Fruit fly (Drosophila melanogaster) whole organism, embryonic: ENCODE measurements around the gene ZnT35C.

Experiments used
- ATbp ChIP-seq: fragments of 200-800 bp; sonication (Bioruptor generic); optimal IDR thresholded peaks from 2 replicates; lab custom pipeline; 2017; ENCODE audit warnings: missing biosample characterization, mild to moderate bottlenecking, missing genetic modification characterization, missing genetic modification reagents
- Ada2b ChIP-seq: fragments of 200-800 bp; sonication (Bioruptor generic); IDR thresholded peaks from 2 replicates; pipeline ENCODE4 v1.3.6; 2022; ENCODE audit warnings: missing biosample characterization, missing genetic modification characterization
- Atf6 ChIP-seq: fragments of 200-800 bp; sonication (Bioruptor generic); IDR thresholded peaks from 2 replicates; pipeline ENCODE4 v1.3.6; 2022; ENCODE audit warnings: missing biosample characterization, missing genetic modification characterization
- B-H1 ChIP-seq: fragments of 200-800 bp; sonication (Bioruptor generic); IDR thresholded peaks from 3 replicates; pipeline ENCODE4 v1.3.6; 2022; ENCODE audit warnings: missing biosample characterization, missing genetic modification characterization
- Bteb2 ChIP-seq: fragments of 200-800 bp; sonication (Bioruptor generic); optimal IDR thresholded peaks from 2 replicates; lab custom pipeline; 2016; ENCODE audit warnings: missing biosample characterization, missing genetic modification characterization
- CG10209 ChIP-seq: fragments of 200-800 bp; sonication (Bioruptor generic); optimal IDR thresholded peaks from 3 replicates; lab custom pipeline; 2017; ENCODE audit warnings: missing biosample characterization, mild to moderate bottlenecking, missing genetic modification characterization, missing genetic modification reagents
- CG10979 ChIP-seq: fragments of 200-800 bp; sonication (Bioruptor generic); optimal IDR thresholded peaks from 2 replicates; lab custom pipeline; 2018; ENCODE audit warnings: missing biosample characterization, mild to moderate bottlenecking, missing genetic modification characterization, moderate library complexity
- CG11696 ChIP-seq: fragments of 200-800 bp; sonication (Bioruptor generic); IDR thresholded peaks from 2 replicates; pipeline ENCODE4 v1.3.6; 2022; ENCODE audit warnings: missing biosample characterization, missing genetic modification characterization
- CG14441 ChIP-seq: fragments of 200-800 bp; sonication (Bioruptor generic); IDR thresholded peaks from 2 replicates; pipeline ENCODE4 v1.3.6; 2022; ENCODE audit warnings: missing biosample characterization, missing genetic modification characterization
- CG14667 ChIP-seq: fragments of 200-800 bp; sonication (Bioruptor generic); IDR thresholded peaks from 2 replicates; pipeline ENCODE4 v1.3.6; 2022; ENCODE audit warnings: missing biosample characterization, missing genetic modification characterization
- CG14860 ChIP-seq: fragments of 200-800 bp; sonication (Bioruptor generic); IDR thresholded peaks from 3 replicates; pipeline ENCODE4 v1.3.6; 2022; ENCODE audit warnings: missing biosample characterization, missing genetic modification characterization; ENCODE audit not compliant: partially characterized antibody
- CG1647 ChIP-seq: fragments of 200-800 bp; sonication (Bioruptor generic); optimal IDR thresholded peaks from 3 replicates; lab custom pipeline; 2016; ENCODE audit warnings: missing biosample characterization, missing genetic modification characterization
- CG16815 ChIP-seq: fragments of 200-800 bp; sonication (Bioruptor generic); optimal IDR thresholded peaks from 3 replicates; lab custom pipeline; 2017; ENCODE audit warnings: missing biosample characterization, mild to moderate bottlenecking, missing genetic modification characterization
- CG17186 ChIP-seq: fragments of 200-800 bp; sonication (Bioruptor generic); optimal IDR thresholded peaks from 3 replicates; lab custom pipeline; 2017; ENCODE audit warnings: missing biosample characterization, missing genetic modification reagents, missing genetic modification characterization
- CG17802 ChIP-seq: fragments of 200-800 bp; sonication (Bioruptor generic); optimal IDR thresholded peaks from 2 replicates; lab custom pipeline; 2018; ENCODE audit warnings: missing biosample characterization, mild to moderate bottlenecking, missing genetic modification characterization, moderate library complexity
- CG17829 ChIP-seq: fragments of 200-800 bp; optimal IDR thresholded peaks from 2 replicates; lab custom pipeline; 2019; ENCODE audit warnings: missing biosample characterization, mild to moderate bottlenecking, missing genetic modification characterization, moderate library complexity
- CG1792 ChIP-seq: fragments of 200-800 bp; sonication (Bioruptor generic); optimal IDR thresholded peaks from 2 replicates; lab custom pipeline; 2016; ENCODE audit warnings: missing biosample characterization, missing genetic modification characterization
- CG18476 ChIP-seq: fragments of 200-800 bp; sonication (Bioruptor generic); optimal IDR thresholded peaks from 2 replicates; lab custom pipeline; 2016; ENCODE audit warnings: missing biosample characterization, mild to moderate bottlenecking, missing genetic modification characterization
- CG2712 ChIP-seq: fragments of 200-800 bp; optimal IDR thresholded peaks from 3 replicates; lab custom pipeline; 2019; ENCODE audit warnings: missing biosample characterization, mild to moderate bottlenecking, missing genetic modification characterization, moderate library complexity
- CG32767 ChIP-seq: fragments of 200-800 bp; sonication (Bioruptor generic); IDR thresholded peaks from 2 replicates; pipeline ENCODE4 v1.3.6; 2022; ENCODE audit warnings: missing biosample characterization, missing genetic modification characterization
- CG3281 ChIP-seq: fragments of 200-800 bp; sonication (Bioruptor generic); optimal IDR thresholded peaks from 3 replicates; lab custom pipeline; 2017; ENCODE audit warnings: missing biosample characterization, mild to moderate bottlenecking, missing genetic modification characterization
- CG34224 ChIP-seq: fragments of 200-800 bp; sonication (Bioruptor generic); IDR thresholded peaks from 3 replicates; pipeline ENCODE4 v1.3.6; 2022; ENCODE audit warnings: missing biosample characterization, missing genetic modification characterization; ENCODE audit not compliant: partially characterized antibody
- CG34422 ChIP-seq: fragments of 200-800 bp; sonication (Bioruptor generic); IDR thresholded peaks from 3 replicates; pipeline ENCODE4 v1.3.6; 2022; ENCODE audit warnings: missing biosample characterization, missing genetic modification characterization
- CG5180 ChIP-seq: fragments of 200-800 bp; sonication (Bioruptor generic); optimal IDR thresholded peaks from 3 replicates; lab custom pipeline; 2017; ENCODE audit warnings: missing biosample characterization, missing genetic modification characterization, mild to moderate bottlenecking, moderate library complexity, missing genetic modification reagents
- CG6854 ChIP-seq: fragments of 200-800 bp; sonication (Bioruptor generic); optimal IDR thresholded peaks from 3 replicates; lab custom pipeline; 2017; ENCODE audit warnings: missing biosample characterization, mild to moderate bottlenecking, missing genetic modification characterization
- CG8765 ChIP-seq: fragments of 200-800 bp; sonication (Bioruptor generic); IDR thresholded peaks from 2 replicates; pipeline ENCODE4 v1.3.6; 2022; ENCODE audit warnings: missing biosample characterization, missing genetic modification characterization
- CG9727 ChIP-seq: fragments of 200-800 bp; sonication (Bioruptor generic); optimal IDR thresholded peaks from 3 replicates; lab custom pipeline; 2017; ENCODE audit warnings: missing biosample characterization, mild to moderate bottlenecking, missing genetic modification characterization
- Camta ChIP-seq: fragments of 200-800 bp; sonication (Bioruptor generic); optimal IDR thresholded peaks from 2 replicates; lab custom pipeline; 2016; ENCODE audit warnings: missing biosample characterization, missing genetic modification characterization
- Hr51 ChIP-seq, 2 experiments: fragments of 200-800 bp; sonication (Bioruptor generic); optimal IDR thresholded peaks; 2 replicates in 1 of 2; 3 replicates in 1 of 2; lab custom pipeline; 2016 to 2018; ENCODE audit warnings: missing biosample characterization in 2 of 2, missing genetic modification characterization in 2 of 2, mild to moderate bottlenecking in 1 of 2, moderate library complexity in 1 of 2
- MBD-R2 ChIP-seq: fragments of 200-800 bp; sonication (Bioruptor generic); IDR thresholded peaks from 2 replicates; pipeline ENCODE4 v1.3.6; 2022; ENCODE audit warnings: missing biosample characterization, missing genetic modification characterization
- MTF-1 ChIP-seq: fragments of 200-800 bp; sonication (Bioruptor generic); optimal IDR thresholded peaks from 2 replicates; lab custom pipeline; 2018; ENCODE audit warnings: missing biosample characterization, mild to moderate bottlenecking, missing genetic modification characterization, borderline replicate concordance
- Mad ChIP-seq: fragments of 200-800 bp; sonication (Bioruptor generic); optimal IDR thresholded peaks from 2 replicates; lab custom pipeline; 2016; ENCODE audit warnings: missing biosample characterization, missing genetic modification characterization
- Ptx1 ChIP-seq: fragments of 200-800 bp; sonication (Bioruptor generic); IDR thresholded peaks from 2 replicates; pipeline ENCODE4 v1.3.6; 2022; ENCODE audit warnings: missing biosample characterization, missing genetic modification characterization
- abd-A ChIP-seq: fragments of 200-800 bp; sonication (Bioruptor generic); optimal IDR thresholded peaks from 3 replicates; lab custom pipeline; 2019; ENCODE audit warnings: missing biosample characterization, mild to moderate bottlenecking, missing genetic modification characterization, moderate library complexity
- ash1 ChIP-seq: fragments of 200-800 bp; sonication (Bioruptor generic); optimal IDR thresholded peaks from 2 replicates; lab custom pipeline; 2018; ENCODE audit warnings: missing biosample characterization, mild to moderate bottlenecking, missing genetic modification characterization
- az2 ChIP-seq: fragments of 200-800 bp; sonication (Bioruptor generic); optimal IDR thresholded peaks from 3 replicates; lab custom pipeline; 2016; ENCODE audit warnings: missing biosample characterization, missing genetic modification characterization
- cad ChIP-seq: fragments of >200 bp; optimal IDR thresholded peaks from 2 replicates; lab custom pipeline; 2017; ENCODE audit warnings: missing biosample characterization, missing genetic modification characterization
- chm ChIP-seq: fragments of 200-800 bp; sonication (Bioruptor generic); IDR thresholded peaks from 2 replicates; pipeline ENCODE4 v1.3.6; 2022; ENCODE audit warnings: missing biosample characterization, missing genetic modification characterization
- disco-r ChIP-seq: fragments of 200-800 bp; sonication (Bioruptor generic); optimal IDR thresholded peaks from 2 replicates; lab custom pipeline; 2016; ENCODE audit warnings: missing biosample characterization, missing genetic modification characterization
- dmrt11E ChIP-seq: fragments of 200-800 bp; sonication (Bioruptor generic); optimal IDR thresholded peaks from 3 replicates; lab custom pipeline; 2018; ENCODE audit warnings: missing biosample characterization, mild to moderate bottlenecking, missing genetic modification characterization, moderate library complexity
- en ChIP-seq: fragments of 200-800 bp; sonication (Bioruptor generic); optimal IDR thresholded peaks from 2 replicates; lab custom pipeline; 2016; ENCODE audit warnings: missing biosample characterization, missing genetic modification characterization
- fd64A ChIP-seq: fragments of 200-800 bp; sonication (Bioruptor generic); optimal IDR thresholded peaks from 3 replicates; lab custom pipeline; 2018; ENCODE audit warnings: missing biosample characterization, mild to moderate bottlenecking, missing genetic modification characterization
- fru ChIP-seq: fragments of >200 bp; optimal IDR thresholded peaks from 2 replicates; lab custom pipeline; 2017
- lbe ChIP-seq: fragments of 200-800 bp; sonication (Bioruptor generic); optimal IDR thresholded peaks from 2 replicates; lab custom pipeline; 2016; ENCODE audit warnings: missing biosample characterization, mild to moderate bottlenecking, missing genetic modification characterization
- nmo ChIP-seq: fragments of 200-800 bp; sonication (Bioruptor generic); optimal IDR thresholded peaks from 2 replicates; lab custom pipeline; 2018; ENCODE audit warnings: missing biosample characterization, mild to moderate bottlenecking, missing genetic modification characterization, moderate library complexity
- rib ChIP-seq: fragments of 200-800 bp; sonication (Bioruptor generic); IDR thresholded peaks from 2 replicates; pipeline ENCODE4 v1.3.6; 2022; ENCODE audit warnings: missing biosample characterization, missing genetic modification characterization
- slbo ChIP-seq: fragments of 200-800 bp; sonication (Bioruptor generic); IDR thresholded peaks from 2 replicates; pipeline ENCODE4 v1.3.6; 2022; ENCODE audit warnings: missing biosample characterization, missing genetic modification characterization
- sna ChIP-seq: fragments of 200-800 bp; sonication (Bioruptor generic); IDR thresholded peaks from 2 replicates; pipeline ENCODE4 v1.3.6; 2022; ENCODE audit warnings: missing biosample characterization, missing genetic modification characterization; ENCODE audit not compliant: partially characterized antibody
- wdn ChIP-seq: fragments of 200-800 bp; sonication (Bioruptor generic); IDR thresholded peaks from 2 replicates; pipeline ENCODE4 v1.3.6; 2022; ENCODE audit warnings: missing biosample characterization, missing genetic modification characterization

ZnT35C gene

dm6 chr2L:15248163-15249005 lies 870 bp upstream of the ZnT35C start, which contains the start of gene dao (continued):
- no peak for TF ChIP-seq CG5180 (GFP tag; lab: Kevin White, UChicago)
- TF ChIP-seq CG32767 (GFP tag; lab: Robert Waterston, UW): no peak
- TF ChIP-seq CG17802 (tag; lab: Kevin White, UChicago): no peak
- peak; percentile 61 for TF ChIP-seq az2 (GFP tag; lab: Kevin White, UChicago)
- peak; percentile 72 for TF ChIP-seq nmo
- TF ChIP-seq CG8765 (GFP tag; lab: Robert Waterston, UW): no peak
- no peak for TF ChIP-seq abd-A (tag; lab: Kevin White, UChicago)
- TF ChIP-seq CG18476 (GFP tag; lab: Kevin White, UChicago): no peak
- 0 out of 2 replicates have a peak, but pooled peaks have one; percentile 29 for TF ChIP-seq CG11696 (GFP tag; lab: Robert Waterston, UW)
- TF ChIP-seq CG14441 (GFP tag; lab: Robert Waterston, UW): peak; percentile 56; the same call in 1 of the 2 replicates
- peak; percentile 53 for TF ChIP-seq Ptx1 (GFP tag; lab: Robert Waterston, UW)
- TF ChIP-seq CG2712 (tag; lab: Kevin White, UChicago): peak; percentile 54
- peak; percentile 68; the same call in 1 of the 2 replicates for TF ChIP-seq sna (GFP tag; lab: Robert Waterston, UW)
- TF ChIP-seq disco-r (GFP tag; lab: Kevin White, UChicago): no peak
- TF ChIP-seq CG1647: no peak
- no peak for TF ChIP-seq CG17186 (GFP tag; lab: Kevin White, UChicago)
- peak; percentile 92 for TF ChIP-seq MTF-1 (GFP tag; lab: Kevin White, UChicago)
- no peak for TF ChIP-seq Bteb2
- TF ChIP-seq CG14860 (GFP tag; lab: Robert Waterston, UW): peak; percentile 70
- no peak for TF ChIP-seq fru (lab: Kevin White, UChicago)
- peak; percentile 59; the same call in 2 of the 3 replicates for TF ChIP-seq CG34224 (GFP tag; lab: Robert Waterston, UW)
- peak; percentile 72 for TF ChIP-seq slbo (GFP tag; lab: Robert Waterston, UW)
- no peak for TF ChIP-seq CG6854 (GFP tag; lab: Kevin White, UChicago)
- no peak for TF ChIP-seq lbe (GFP tag; lab: Kevin White, UChicago)
- peak; percentile 63 for TF ChIP-seq CG9727 (GFP tag; lab: Kevin White, UChicago)
- TF ChIP-seq rib: no peak
- TF ChIP-seq Mad (GFP tag; lab: Kevin White, UChicago): no peak
- TF ChIP-seq Camta (GFP tag; lab: Kevin White, UChicago): peak; percentile 18
- TF ChIP-seq ATbp (GFP tag; lab: Kevin White, UChicago): no peak
- TF ChIP-seq en (GFP tag; lab: Kevin White, UChicago): no peak
- no peak for TF ChIP-seq fd64A (GFP tag; lab: Kevin White, UChicago)
- peak; percentile 71 for TF ChIP-seq MBD-R2
- TF ChIP-seq Ada2b: peak; percentile 62
- TF ChIP-seq chm: 0 out of 2 replicates have a peak, but pooled peaks have one; percentile 11
- TF ChIP-seq CG1792: no peak
- peak; percentile 31 for TF ChIP-seq dmrt11E
- TF ChIP-seq CG3281 (GFP tag; lab: Kevin White, UChicago): no peak
- peak; percentile 14 to 31 for TF ChIP-seq Hr51 (GFP tag; optimal IDR thresholded peaks at IDR 0.05; lab: Kevin White, UChicago)
- peak; percentile 9; the same call in 1 of the 2 replicates for TF ChIP-seq CG14667
- no peak for TF ChIP-seq CG10979 (tag; lab: Kevin White, UChicago)
- peak; percentile 16 for TF ChIP-seq CG10209 (GFP tag; lab: Kevin White, UChicago)
- TF ChIP-seq B-H1 (GFP tag; lab: Robert Waterston, UW): no peak
- peak; percentile 62; the same call in 2 of the 3 replicates for TF ChIP-seq CG34422 (GFP tag; lab: Robert Waterston, UW)
- no peak for TF ChIP-seq CG16815 (GFP tag; lab: Kevin White, UChicago)
- TF ChIP-seq wdn: 0 out of 2 replicates have a peak, but pooled peaks have one; percentile 20
- no peak for TF ChIP-seq cad (GFP tag; lab: Kevin White, UChicago)
- TF ChIP-seq ash1: no peak
- TF ChIP-seq Atf6 (GFP tag; lab: Robert Waterston, UW): 0 out of 2 replicates have a peak, but pooled peaks have one; percentile 11
- TF ChIP-seq CG17829 (tag; lab: Kevin White, UChicago): peak; percentile 13
